Worm (Caenorhabditis elegans) whole organism, L4/young adult: ENCODE measurements around the gene C06E4.5.

ENCODE experiments used
- W03F9.2 ChIP-seq: fragments of 150-350 bp; optimal IDR thresholded peaks from 2 replicates; lab custom pipeline; 2014; ENCODE audit warnings: missing biosample characterization, missing genetic modification characterization
- dao-5 ChIP-seq: sonication (generic microtip); optimal IDR thresholded peaks from 2 replicates; lab custom pipeline; 2016; ENCODE audit warnings: missing genotype, missing genetic modification characterization, moderate library complexity, missing compliant biosample characterization
- him-1 ChIP-seq: sonication (generic microtip); optimal IDR thresholded peaks from 2 replicates; lab custom pipeline; 2016; ENCODE audit warnings: missing genotype, missing genetic modification reagents, missing genetic modification characterization, missing compliant biosample characterization

DNA sequence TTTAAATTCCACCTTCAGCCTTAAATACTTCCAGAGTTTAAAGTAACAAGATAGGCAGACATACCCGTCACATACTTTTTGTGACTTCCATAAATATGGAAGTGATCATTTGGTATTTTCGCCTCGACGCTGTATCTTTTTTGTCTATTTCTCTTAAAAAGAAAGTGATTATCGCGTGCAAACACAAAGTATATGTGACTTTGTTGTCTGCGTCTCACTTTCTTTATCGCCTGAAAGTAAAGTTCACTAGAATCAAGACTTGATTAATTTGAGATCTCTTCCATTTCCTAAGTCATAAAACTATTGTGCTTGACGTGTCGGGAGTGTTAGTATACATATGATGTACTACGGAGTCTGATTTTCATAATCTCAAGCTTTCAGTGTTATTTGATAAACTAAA is 3.5 kb downstream of the C06E4.5 start, which contains the start of gene C06E4.6:
- no peak for TF ChIP-seq him-1 (tag; lab: Kevin White, UChicago)
- TF ChIP-seq dao-5, result no peak
- no peak for TF ChIP-seq W03F9.2 (tag; lab: Kevin White, UChicago)
